Worm (Caenorhabditis elegans): ENCODE results near the gene T19H5.6.
"Not testable (repeated sequence)": the region's sequence is repeated elsewhere in the genome, so short reads cannot be mapped to it uniquely, and the experiment has no call there.

The T19H5.6 gene

ce11 chrII:9474367-9475105, 4.5 kb upstream of the T19H5.6 start, which contains the start of the genes chil-25 and chil-26:
TSS of gene chil-25 (minus strand) at chrII:9474467.
TSS of gene chil-26 (plus strand) at chrII:9475055.
- TF ChIP-seq ceh-9 (tag; optimal IDR thresholded peaks at IDR 0.05) (no peak), ttx-3 (tag; optimal IDR thresholded peaks at IDR 0.05) (no peak)

ce11 chrII:9468414-9468813, 1.6 kb downstream of the T19H5.6 start, which contains the start of gene chil-23:
TSS of gene chil-23 (minus strand) at chrII:9468611.
- no peak for TF ChIP-seq ceh-19 (GFP tag; optimal IDR thresholded peaks at IDR 0.05)
- TF ChIP-seq fkh-6 (tag; optimal IDR thresholded peaks at IDR 0.05), result no peak
- TF ChIP-seq hlh-13 (GFP tag; optimal IDR thresholded peaks at IDR 0.05), result no peak
- TF ChIP-seq ceh-31 (tag; optimal IDR thresholded peaks at IDR 0.05), result no peak
- TF ChIP-seq unc-3 (GFP tag; conservative IDR thresholded peaks at IDR 0.05), result no peak
- TF ChIP-seq unc-3 (tag; optimal IDR thresholded peaks at IDR 0.05), result no peak
- peak; percentile 82 for TF ChIP-seq elt-2 (tag; optimal IDR thresholded peaks at IDR 0.05)

- TF ChIP-seq hlh-13 (GFP tag; optimal IDR thresholded peaks at IDR 0.05) (no peak), ceh-48 (tag; optimal IDR thresholded peaks at IDR 0.05) (no peak), ceh-24 (tag; optimal IDR thresholded peaks at IDR 0.05) (no peak), ceh-30 (tag; optimal IDR thresholded peaks at IDR 0.05) (no peak), fkh-10 (GFP tag; optimal IDR thresholded peaks at IDR 0.05) (no peak), zip-5 (tag; optimal IDR thresholded peaks at IDR 0.05) (no peak), pax-1 (tag; optimal IDR thresholded peaks at IDR 0.05) (no peak), madf-2 (tag; optimal IDR thresholded peaks at IDR 0.05) (no peak), ceh-9 (tag; optimal IDR thresholded peaks at IDR 0.05) (no peak), K02D7.2 (tag; optimal IDR thresholded peaks at IDR 0.05) (no peak), nhr-232 (tag; optimal IDR thresholded peaks at IDR 0.05) (no peak), dmd-4 (tag; optimal IDR thresholded peaks at IDR 0.05; ENCODE audit: borderline replicate concordance) (no peak), pqm-1 (tag; optimal IDR thresholded peaks at IDR 0.05) (no peak), pros-1 (tag; optimal IDR thresholded peaks at IDR 0.05) (no peak), ref-2 (tag; optimal IDR thresholded peaks at IDR 0.05) (no peak), pha-2 (tag; optimal IDR thresholded peaks at IDR 0.05) (no peak), sdc-2 (tag; optimal IDR thresholded peaks at IDR 0.05) (no peak), hlh-15 (tag; optimal IDR thresholded peaks at IDR 0.05) (no peak), ceh-31 (tag; optimal IDR thresholded peaks at IDR 0.05) (no peak), elt-4 (tag; optimal IDR thresholded peaks at IDR 0.05) (no peak)
These were observed 3.9 kb downstream of the T19H5.6 start, which contains the start of gene chil-22 for ce11 chrII:9466095-9466494. TSS of gene chil-22 (minus strand) at chrII:9466195.

- not testable (repeated sequence) for TF ChIP-seq nhr-11 (tag; optimal IDR thresholded peaks at IDR 0.05); gmeb-2 (tag; optimal IDR thresholded peaks at IDR 0.05); fkh-10 (GFP tag; optimal IDR thresholded peaks at IDR 0.05)
These were observed 8.1 kb downstream of the T19H5.6 start, which contains the start of gene chil-21 for ce11 chrII:9461881-9462280. TSS of gene chil-21 (minus strand) at chrII:9461981.

ce11 chrII:9459462-9459861, 10.6 kb downstream of the T19H5.6 start, which contains the start of gene R09D1.14:
TSS of gene R09D1.14 (minus strand) at chrII:9459562.
- not testable (repeated sequence) for TF ChIP-seq hlh-15, pax-1, nhr-11 (tag; optimal IDR thresholded peaks at IDR 0.05)

- TF ChIP-seq unc-42 (tag; optimal IDR thresholded peaks at IDR 0.05), result no peak
- TF ChIP-seq ceh-6 (GFP tag; optimal IDR thresholded peaks at IDR 0.05), result no peak
These were observed 15.7 kb downstream of the T19H5.6 start, which contains the start of gene chil-19 for ce11 chrII:9454304-9454703. TSS of gene chil-19 (minus strand) at chrII:9454404.
